Fruit fly (Drosophila melanogaster) whole organism, prepupa: ENCODE results near the gene stac.

Experiments used
- Blimp-1 ChIP-seq: fragments of 200-800 bp; sonication (Bioruptor generic); optimal IDR thresholded peaks from 3 replicates; lab custom pipeline; 2017; ENCODE audit warnings: missing biosample characterization, missing genetic modification characterization, mild to moderate bottlenecking, moderate library complexity, missing genetic modification reagents
- CG10631 ChIP-seq: fragments of 200-800 bp; sonication (Bioruptor generic); optimal IDR thresholded peaks from 2 replicates; lab custom pipeline; 2016; ENCODE audit warnings: missing biosample characterization, missing genetic modification characterization
- CG10669 ChIP-seq: fragments of 200-800 bp; sonication (Bioruptor generic); optimal IDR thresholded peaks from 3 replicates; lab custom pipeline; 2018; ENCODE audit warnings: missing biosample characterization, mild to moderate bottlenecking, missing genetic modification characterization, moderate library complexity
- CG11762 ChIP-seq: fragments of 200-800 bp; sonication (Bioruptor generic); optimal IDR thresholded peaks from 3 replicates; lab custom pipeline; 2016; ENCODE audit warnings: missing biosample characterization, missing genetic modification characterization; ENCODE audit not compliant: insufficient read depth
- CG15336 ChIP-seq: fragments of 200-800 bp; sonication (Bioruptor generic); IDR thresholded peaks from 2 replicates; pipeline ENCODE4 v1.3.6; 2022; ENCODE audit warnings: missing biosample characterization, missing genetic modification characterization
- CG16779 ChIP-seq: fragments of 200-800 bp; sonication (Bioruptor generic); optimal IDR thresholded peaks from 3 replicates; lab custom pipeline; 2017; ENCODE audit warnings: missing biosample characterization, mild to moderate bottlenecking, missing genetic modification characterization
- CG3032 ChIP-seq: fragments of 200-800 bp; optimal IDR thresholded peaks from 2 replicates; lab custom pipeline; 2019; ENCODE audit warnings: missing biosample characterization, mild to moderate bottlenecking, missing genetic modification characterization, moderate library complexity
- CG31627 ChIP-seq: fragments of 200-800 bp; sonication (Bioruptor generic); optimal IDR thresholded peaks from 3 replicates; lab custom pipeline; 2016; ENCODE audit warnings: missing biosample characterization, missing genetic modification characterization
- CG32006 ChIP-seq: fragments of 200-800 bp; sonication (Bioruptor generic); optimal IDR thresholded peaks from 3 replicates; lab custom pipeline; 2017; ENCODE audit warnings: missing biosample characterization, mild to moderate bottlenecking, missing genetic modification characterization
- CG34406 ChIP-seq: fragments of 200-800 bp; sonication (Bioruptor generic); optimal IDR thresholded peaks from 3 replicates; lab custom pipeline; 2016; ENCODE audit warnings: missing biosample characterization, missing genetic modification characterization
- CG6163 ChIP-seq: fragments of 200-800 bp; sonication (Bioruptor generic); IDR thresholded peaks from 3 replicates; pipeline ENCODE4 v1.3.6; 2022; ENCODE audit warnings: missing biosample characterization, missing genetic modification characterization
- CG6276 ChIP-seq: fragments of 200-800 bp; sonication (Bioruptor generic); optimal IDR thresholded peaks from 2 replicates; lab custom pipeline; 2017; ENCODE audit warnings: missing biosample characterization, mild to moderate bottlenecking, missing genetic modification characterization
- CG6792 ChIP-seq: fragments of 200-800 bp; sonication (Bioruptor generic); optimal IDR thresholded peaks from 3 replicates; lab custom pipeline; 2016; ENCODE audit warnings: missing biosample characterization, missing genetic modification characterization
- CG6808 ChIP-seq: fragments of 200-800 bp; sonication (Bioruptor generic); optimal IDR thresholded peaks from 3 replicates; lab custom pipeline; 2017; ENCODE audit warnings: missing biosample characterization, missing genetic modification characterization, mild to moderate bottlenecking, moderate library complexity, missing genetic modification reagents
- CG6854 ChIP-seq: fragments of 200-800 bp; sonication (Bioruptor generic); optimal IDR thresholded peaks from 2 replicates; lab custom pipeline; 2017; ENCODE audit warnings: missing biosample characterization, mild to moderate bottlenecking, missing genetic modification characterization
- CG7368 ChIP-seq: fragments of 200-800 bp; sonication (Bioruptor generic); optimal IDR thresholded peaks from 3 replicates; lab custom pipeline; 2016; ENCODE audit warnings: missing biosample characterization, missing genetic modification characterization
- CG8119 ChIP-seq: fragments of 200-800 bp; sonication (Bioruptor generic); IDR thresholded peaks from 3 replicates; pipeline ENCODE4 v1.3.6; 2022; ENCODE audit warnings: missing biosample characterization, missing genetic modification characterization
- CG8319 ChIP-seq: fragments of 200-800 bp; sonication (Bioruptor generic); optimal IDR thresholded peaks from 3 replicates; lab custom pipeline; 2016; ENCODE audit warnings: missing biosample characterization, missing genetic modification characterization
- Eip78C ChIP-seq: fragments of 200-800 bp; sonication (Bioruptor generic); peaks from one replicate; lab custom pipeline; 2016; ENCODE audit warnings: missing biosample characterization, missing genetic modification characterization
- Ets21C ChIP-seq: fragments of 200-800 bp; sonication (Bioruptor generic); optimal IDR thresholded peaks from 3 replicates; lab custom pipeline; 2016; ENCODE audit warnings: missing biosample characterization, missing genetic modification characterization
- Hr38 ChIP-seq: sonication (Bioruptor generic); optimal IDR thresholded peaks from 2 replicates; lab custom pipeline; 2016; ENCODE audit warnings: missing biosample characterization, missing genetic modification characterization
- Hr39 ChIP-seq: fragments of 200-800 bp; sonication (Bioruptor generic); optimal IDR thresholded peaks from 2 replicates; lab custom pipeline; 2016; ENCODE audit warnings: missing biosample characterization, missing genetic modification characterization
- Met ChIP-seq: fragments of 200-800 bp; sonication (Bioruptor generic); optimal IDR thresholded peaks from 3 replicates; lab custom pipeline; 2016; ENCODE audit warnings: missing biosample characterization, missing genetic modification characterization
- OdsH ChIP-seq: fragments of 200-800 bp; sonication (Bioruptor generic); optimal IDR thresholded peaks from 3 replicates; lab custom pipeline; 2016; ENCODE audit warnings: missing biosample characterization, missing genetic modification characterization
- Sox102F ChIP-seq: fragments of 200-800 bp; sonication (Bioruptor generic); optimal IDR thresholded peaks from 2 replicates; lab custom pipeline; 2016; ENCODE audit warnings: missing biosample characterization, mild to moderate bottlenecking, missing genetic modification characterization
- Sox14 ChIP-seq: fragments of 200-800 bp; sonication (Bioruptor generic); optimal IDR thresholded peaks from 3 replicates; lab custom pipeline; 2016; ENCODE audit warnings: missing biosample characterization, missing genetic modification characterization
- Sox15 ChIP-seq: fragments of 200-800 bp; sonication (Bioruptor generic); optimal IDR thresholded peaks from 3 replicates; lab custom pipeline; 2016; ENCODE audit warnings: missing biosample characterization, missing genetic modification characterization
- achi ChIP-seq: fragments of 200-800 bp; sonication (Bioruptor generic); optimal IDR thresholded peaks from 3 replicates; lab custom pipeline; 2016; ENCODE audit warnings: missing biosample characterization, missing genetic modification characterization
- acj6 ChIP-seq: fragments of 200-800 bp; sonication (Bioruptor generic); optimal IDR thresholded peaks from 3 replicates; lab custom pipeline; 2016; ENCODE audit warnings: missing biosample characterization, missing genetic modification characterization
- cyc ChIP-seq: fragments of 200-800 bp; sonication (Bioruptor generic); optimal IDR thresholded peaks from 3 replicates; lab custom pipeline; 2016; ENCODE audit warnings: missing biosample characterization, missing genetic modification characterization
- dac ChIP-seq: fragments of 200-800 bp; sonication (Bioruptor generic); optimal IDR thresholded peaks from 2 replicates; lab custom pipeline; 2017; ENCODE audit warnings: missing biosample characterization, mild to moderate bottlenecking, missing genetic modification characterization
- eg ChIP-seq: fragments of 200-800 bp; sonication (Bioruptor generic); IDR thresholded peaks from 3 replicates; pipeline ENCODE4 v1.3.6; 2022; ENCODE audit warnings: missing biosample characterization, missing genetic modification characterization
- fkh ChIP-seq: fragments of 200-800 bp; sonication (Bioruptor generic); optimal IDR thresholded peaks from 3 replicates; lab custom pipeline; 2017; ENCODE audit warnings: missing biosample characterization, mild to moderate bottlenecking, missing genetic modification characterization, moderate library complexity
- net ChIP-seq: fragments of 200-800 bp; sonication (Bioruptor generic); optimal IDR thresholded peaks from 3 replicates; lab custom pipeline; 2016; ENCODE audit warnings: missing biosample characterization, missing genetic modification characterization
- pdm3 ChIP-seq: fragments of 200-800 bp; sonication (Bioruptor generic); optimal IDR thresholded peaks from 3 replicates; lab custom pipeline; 2016; ENCODE audit warnings: missing biosample characterization, missing genetic modification characterization
- ss ChIP-seq, 2 experiments: fragments of 200-800 bp; sonication (Bioruptor generic); optimal IDR thresholded peaks; 2 replicates in 1 of 2; 3 replicates in 1 of 2; lab custom pipeline; 2017 to 2018; ENCODE audit warnings: mild to moderate bottlenecking in 2 of 2, missing biosample characterization in 2 of 2, missing genetic modification characterization in 2 of 2, moderate library complexity in 1 of 2
- topi ChIP-seq: fragments of 200-800 bp; sonication (Bioruptor generic); optimal IDR thresholded peaks from 3 replicates; lab custom pipeline; 2016; ENCODE audit warnings: missing biosample characterization, missing genetic modification characterization
- vri ChIP-seq: fragments of 200-800 bp; sonication (Bioruptor generic); optimal IDR thresholded peaks from 3 replicates; lab custom pipeline; 2016; ENCODE audit warnings: missing biosample characterization, mild to moderate bottlenecking, missing genetic modification characterization

stac gene

dm6 chr3R:25009745-25010446 lies 46.2 kb upstream of the stac start (continued):
- peak; percentile 34 for TF ChIP-seq Blimp-1 (GFP tag; lab: Kevin White, UChicago)
- TF ChIP-seq net (GFP tag; lab: Kevin White, UChicago) = peak; percentile 85
- peak; percentile 69 for TF ChIP-seq topi (GFP tag; lab: Kevin White, UChicago)
- peak; percentile 57 for TF ChIP-seq Sox102F (GFP tag; lab: Kevin White, UChicago)
- TF ChIP-seq CG8119 (GFP tag; lab: Robert Waterston, UW) = peak; percentile 95
- TF ChIP-seq Hr38 = peak; percentile 20
- peak; percentile 69 for TF ChIP-seq Hr39 (GFP tag; lab: Kevin White, UChicago)
- TF ChIP-seq ss (GFP tag; optimal IDR thresholded peaks at IDR 0.05; lab: Kevin White, UChicago) = peak; percentile 84 to 86
- peak; percentile 82 for TF ChIP-seq pdm3 (GFP tag; lab: Kevin White, UChicago)
- peak; percentile 87 for TF ChIP-seq CG3032 (tag; lab: Kevin White, UChicago)
- peak; percentile 52 for TF ChIP-seq Sox15
- peak; percentile 69 for TF ChIP-seq Met
- TF ChIP-seq eg = peak; percentile 94

dm6 chr3R:25012016-25012415 lies 44.1 kb upstream of the stac start:
- TF ChIP-seq CG7368 (no peak), dac (GFP tag; lab: Kevin White, UChicago) (no peak), CG32006 (GFP tag; lab: Kevin White, UChicago) (no peak), CG31627 (GFP tag; lab: Kevin White, UChicago) (no peak), CG15336 (GFP tag; lab: Robert Waterston, UW) (no peak), CG16779 (tag; lab: Kevin White, UChicago) (no peak), CG34406 (no peak), CG6854 (GFP tag; lab: Kevin White, UChicago) (no peak), CG10669 (GFP tag; lab: Kevin White, UChicago) (no peak), pdm3 (GFP tag; lab: Kevin White, UChicago) (no peak), OdsH (no peak), CG8119 (GFP tag; lab: Robert Waterston, UW) (no peak), CG6792 (no peak), CG6808 (GFP tag; lab: Kevin White, UChicago) (no peak), Sox15 (no peak), Ets21C (GFP tag; lab: Kevin White, UChicago) (no peak), achi (GFP tag; lab: Kevin White, UChicago) (no peak)

DNA sequence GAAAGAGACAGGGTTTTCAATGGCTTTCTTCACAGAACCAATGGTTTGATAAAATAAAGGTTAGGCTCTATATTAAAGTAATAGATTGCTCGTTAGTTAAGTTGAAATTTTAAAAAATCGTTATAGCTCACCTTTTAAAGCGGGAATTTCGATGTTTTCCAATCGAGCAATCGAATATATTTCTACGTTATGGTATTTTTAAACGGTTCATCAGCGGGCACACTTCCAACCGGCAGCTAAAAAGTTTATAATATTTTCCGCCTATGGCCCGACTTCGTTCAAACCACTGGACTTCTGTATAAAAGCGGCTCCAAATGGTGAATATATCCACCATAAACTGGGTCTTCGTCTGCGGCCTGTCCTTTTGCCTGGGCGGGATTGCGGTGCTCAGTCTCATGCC lies 33.0 kb upstream of the stac start, which contains the start of gene beta4GalT7:
Gene beta4GalT7 (plus strand): TSS at position 201 of the 400 bp plus-strand sequence.
- TF ChIP-seq acj6 (GFP tag; lab: Kevin White, UChicago) (no peak), CG6792 (no peak), fkh (GFP tag; lab: Kevin White, UChicago) (no peak), CG10631 (no peak), CG6276 (no peak), Sox14 (GFP tag; lab: Kevin White, UChicago) (no peak), cyc (no peak), CG8319 (GFP tag; lab: Kevin White, UChicago) (no peak), CG6163 (GFP tag; lab: Robert Waterston, UW) (no peak), vri (GFP tag; lab: Kevin White, UChicago) (no peak), CG11762 (no peak), OdsH (no peak), Blimp-1 (GFP tag; lab: Kevin White, UChicago) (no peak), Eip78C (no peak), Met (no peak)
